Fruit fly (Drosophila melanogaster): Measurements from ENCODE around the gene mnb.

The mnb gene

dm6 chrX:17844623-17845022 is 42.4 kb downstream of the mnb start, which contains the start of the genes CG8142 and Ucp4A (continued):
- no peak for TF ChIP-seq hb (GFP tag; IDR thresholded peaks at IDR 0.05; ENCODE audit: partially characterized antibody)
- peak; percentile 84 for TF ChIP-seq slou (GFP tag; optimal IDR thresholded peaks at IDR 0.05)
- peak; percentile 48 for TF ChIP-seq CG9609 (GFP tag; optimal IDR thresholded peaks at IDR 0.05)
- TF ChIP-seq hbn (GFP tag; IDR thresholded peaks at IDR 0.05; ENCODE audit: partially characterized antibody): no peak
- TF ChIP-seq CG31365 (tag; optimal IDR thresholded peaks at IDR 0.05): no peak
- TF ChIP-seq pzg (GFP tag; optimal IDR thresholded peaks at IDR 0.05): peak; percentile 34
- peak; percentile 94 for TF ChIP-seq Drgx (GFP tag; IDR thresholded peaks at IDR 0.05)
- no peak for TF ChIP-seq Trl (optimal IDR thresholded peaks at IDR 0.05)
- peak; percentile 44 for TF ChIP-seq Trl (GFP tag; optimal IDR thresholded peaks at IDR 0.05)
- peak; percentile 91 for TF ChIP-seq zf30C (GFP tag; optimal IDR thresholded peaks at IDR 0.05)
- peak; percentile 88 for TF ChIP-seq gsb (GFP tag; IDR thresholded peaks at IDR 0.05)
- TF ChIP-seq E2f1 (GFP tag; IDR thresholded peaks at IDR 0.05): peak; percentile 96
- peak; percentile 93 for TF ChIP-seq CG31441 (GFP tag; IDR thresholded peaks at IDR 0.05)
- TF ChIP-seq CG13287 (GFP tag; IDR thresholded peaks at IDR 0.05; ENCODE audit: partially characterized antibody): no peak; the same call in 1 of the 2 replicates
- peak; percentile 80 for TF ChIP-seq stwl (tag; optimal IDR thresholded peaks at IDR 0.05)
- no peak for TF ChIP-seq sc (optimal IDR thresholded peaks at IDR 0.05)
- peak; percentile 79 for TF ChIP-seq sc (GFP tag; optimal IDR thresholded peaks at IDR 0.05)
- peak; percentile 93 for TF ChIP-seq ken (GFP tag; IDR thresholded peaks at IDR 0.05)
- peak; percentile 75 for TF ChIP-seq kni (GFP tag; optimal IDR thresholded peaks at IDR 0.05)
- peak; percentile 85 for TF ChIP-seq B-H2 (GFP tag; optimal IDR thresholded peaks at IDR 0.05)
- peak; percentile 75 for TF ChIP-seq CG3407 (GFP tag; optimal IDR thresholded peaks at IDR 0.05)
- peak; percentile 77 for TF ChIP-seq rib (GFP tag; IDR thresholded peaks at IDR 0.05)
- TF ChIP-seq ash1 (GFP tag; optimal IDR thresholded peaks at IDR 0.05): no peak
- peak; percentile 84 for TF ChIP-seq CG7271 (tag; optimal IDR thresholded peaks at IDR 0.05)
- no peak for TF ChIP-seq zen2 (GFP tag; IDR thresholded peaks at IDR 0.05; ENCODE audit: partially characterized antibody)
- peak; percentile 95 for TF ChIP-seq Abd-B (GFP tag; optimal IDR thresholded peaks at IDR 0.05)
- peak; percentile 90 for TF ChIP-seq GATAe (GFP tag; conservative IDR thresholded peaks at IDR 0.05)
- TF ChIP-seq CG1832 (GFP tag; optimal IDR thresholded peaks at IDR 0.05): no peak
- no peak for TF ChIP-seq CG4282 (GFP tag; optimal IDR thresholded peaks at IDR 0.05)
- TF ChIP-seq klu (GFP tag; IDR thresholded peaks at IDR 0.05): peak; percentile 93
- peak; percentile 69 for TF ChIP-seq CG8290 (GFP tag; optimal IDR thresholded peaks at IDR 0.05)
- TF ChIP-seq CG8290 (tag; optimal IDR thresholded peaks at IDR 0.05): peak in 1 of 2 experiments; percentile 5
- no peak for TF ChIP-seq Hmx (GFP tag; optimal IDR thresholded peaks at IDR 0.05)
- TF ChIP-seq Fer3 (tag; optimal IDR thresholded peaks at IDR 0.05): peak; percentile 92
- peak; percentile 96 for TF ChIP-seq CG11093 (GFP tag; IDR thresholded peaks at IDR 0.05)
- TF ChIP-seq CG17186 (GFP tag; optimal IDR thresholded peaks at IDR 0.05): peak; percentile 45
- peak; percentile 72 for TF ChIP-seq vfl (GFP tag; optimal IDR thresholded peaks at IDR 0.05)
- TF ChIP-seq CG3065 (GFP tag; optimal IDR thresholded peaks at IDR 0.05): peak; percentile 81
- peak; percentile 97 for TF ChIP-seq esg (GFP tag; conservative IDR thresholded peaks at IDR 0.05)
- peak; percentile 87 for TF ChIP-seq CG30431 (GFP tag; optimal IDR thresholded peaks at IDR 0.05)
- peak; percentile 52 for TF ChIP-seq pnt (GFP tag; optimal IDR thresholded peaks at IDR 0.05)
- TF ChIP-seq gfzf (GFP tag; optimal IDR thresholded peaks at IDR 0.05): no peak
- TF ChIP-seq CG4360 (GFP tag; IDR thresholded peaks at IDR 0.05): peak; percentile 76
- TF ChIP-seq CG14860 (GFP tag; IDR thresholded peaks at IDR 0.05; ENCODE audit: partially characterized antibody): no peak
- TF ChIP-seq CG17359 (tag; optimal IDR thresholded peaks at IDR 0.05): peak; percentile 93
- TF ChIP-seq nmo (GFP tag; optimal IDR thresholded peaks at IDR 0.05): peak; percentile 93
- TF ChIP-seq fu2 (GFP tag; optimal IDR thresholded peaks at IDR 0.05): peak; percentile 27
- TF ChIP-seq nerfin-2 (GFP tag; IDR thresholded peaks at IDR 0.05; ENCODE audit: partially characterized antibody): peak; percentile 21; the same call in 1 of the 2 replicates
- peak; percentile 25 for TF ChIP-seq CG17912 (GFP tag; optimal IDR thresholded peaks at IDR 0.05)
- peak; percentile 84 for TF ChIP-seq NfI (GFP tag; optimal IDR thresholded peaks at IDR 0.05)
- TF ChIP-seq Rfx (GFP tag; IDR thresholded peaks at IDR 0.05): peak; percentile 96
- TF ChIP-seq slbo (GFP tag; IDR thresholded peaks at IDR 0.05): peak; percentile 98

Measured in whole organism, embryonic.